Worm (Caenorhabditis elegans) whole organism, L4 larva: ENCODE data around the gene R06B9.5.

ENCODE experiments used
- F37D6.2 ChIP-seq: sonication (generic microtip); optimal IDR thresholded peaks from 2 replicates; lab custom pipeline; 2016; ENCODE audit warnings: mild to moderate bottlenecking, missing genetic modification characterization, missing compliant biosample characterization
- R02D3.7 ChIP-seq: fragments of 150-350 bp; sonication (generic microtip); optimal IDR thresholded peaks from 3 replicates; lab custom pipeline; 2014; ENCODE audit warnings: missing biosample characterization, missing genetic modification characterization
- ama-1 ChIP-seq: fragments of 150-350 bp; optimal IDR thresholded peaks from 2 replicates; lab custom pipeline; 2014; ENCODE audit warnings: inconsistent platforms, mixed read lengths
- attf-4 ChIP-seq: sonication (generic microtip); optimal IDR thresholded peaks from 3 replicates; lab custom pipeline; 2017; ENCODE audit warnings: missing biosample characterization, missing genetic modification characterization
- ceh-82 ChIP-seq: sonication (generic microtip); optimal IDR thresholded peaks from 2 replicates; lab custom pipeline; 2017; ENCODE audit warnings: missing biosample characterization, missing genetic modification characterization
- egl-27 ChIP-seq: sonication (generic microtip); optimal IDR thresholded peaks from 3 replicates; lab custom pipeline; 2017; ENCODE audit warnings: missing biosample characterization, missing genetic modification reagents, missing genetic modification characterization
- jun-1 ChIP-seq: fragments of 150-350 bp; optimal IDR thresholded peaks from 2 replicates; lab custom pipeline; 2014; ENCODE audit warnings: missing biosample characterization, missing genetic modification reagents, missing genetic modification characterization
- lin-13 ChIP-seq: fragments of 150-350 bp; optimal IDR thresholded peaks from 2 replicates; lab custom pipeline; 2014; ENCODE audit warnings: missing biosample characterization, missing genetic modification reagents, missing genetic modification characterization
- lsy-2 ChIP-seq, 2 experiments: fragments of 150-350 bp in 1 of 2; sonication (generic microtip) in 1 of 2; optimal IDR thresholded peaks; 2 replicates each; lab custom pipeline; 2014 to 2017; ENCODE audit warnings: missing biosample characterization in 2 of 2, missing genetic modification characterization in 2 of 2
- nhr-102 ChIP-seq: sonication (generic microtip); optimal IDR thresholded peaks from 2 replicates; lab custom pipeline; 2016; ENCODE audit warnings: mild to moderate bottlenecking, missing genetic modification characterization, moderate library complexity, missing compliant biosample characterization
- nhr-25 ChIP-seq: sonication (generic microtip); optimal IDR thresholded peaks from 2 replicates; lab custom pipeline; 2017; ENCODE audit warnings: missing genetic modification characterization, mild to moderate bottlenecking, missing compliant biosample characterization, antibody characterized with exemption, moderate library complexity, borderline replicate concordance; ENCODE audit not compliant: insufficient read depth
- pqm-1 ChIP-seq: sonication (generic microtip); optimal IDR thresholded peaks from 2 replicates; lab custom pipeline; 2017; ENCODE audit warnings: missing biosample characterization, missing genetic modification characterization
- snpc-4 ChIP-seq: fragments of 150-350 bp; optimal IDR thresholded peaks from 2 replicates; lab custom pipeline; 2014; ENCODE audit warnings: missing biosample characterization, missing genetic modification characterization

- TF ChIP-seq ceh-82: no peak
- TF ChIP-seq lsy-2 (tag; optimal IDR thresholded peaks at IDR 0.05; lab: Kevin White, UChicago): no peak
- no peak for TF ChIP-seq snpc-4 (tag; lab: Kevin White, UChicago)
- no peak for TF ChIP-seq F37D6.2
- TF ChIP-seq lin-13: no peak
- TF ChIP-seq jun-1 (tag; lab: Kevin White, UChicago): no peak
- TF ChIP-seq nhr-25 (tag; lab: Kevin White, UChicago): no peak
- no peak for TF ChIP-seq attf-4 (tag; lab: Kevin White, UChicago)
- TF ChIP-seq egl-27 (tag; lab: Kevin White, UChicago): no peak
- TF ChIP-seq nhr-102 (tag; lab: Kevin White, UChicago): no peak
- no peak for TF ChIP-seq pqm-1
- no peak for TF ChIP-seq R02D3.7
- no peak for TF ChIP-seq ama-1 (lab: Kevin White, UChicago)
Observed at ce11 chrII:13697691-13698090, 38.4 kb upstream of the R06B9.5 start.
